Fruit fly (Drosophila melanogaster) whole organism, embryonic: ENCODE results near the gene Hrs.

Experiments used
- ATbp ChIP-seq: fragments of 200-800 bp; sonication (Bioruptor generic); optimal IDR thresholded peaks from 2 replicates; lab custom pipeline; 2017; ENCODE audit warnings: missing biosample characterization, mild to moderate bottlenecking, missing genetic modification characterization, missing genetic modification reagents
- Aef1 ChIP-seq: fragments of 200-800 bp; sonication (Bioruptor generic); IDR thresholded peaks from 3 replicates; pipeline ENCODE4 v1.3.6; 2022; ENCODE audit warnings: missing biosample characterization, missing genetic modification characterization
- BEAF-32 ChIP-seq: fragments of 200-800 bp; sonication (Bioruptor generic); optimal IDR thresholded peaks from 3 replicates; lab custom pipeline; 2017; ENCODE audit warnings: missing biosample characterization, missing genetic modification characterization, mild to moderate bottlenecking, moderate library complexity, missing genetic modification reagents
- Bgb ChIP-seq: fragments of 200-800 bp; sonication (Bioruptor generic); IDR thresholded peaks from 2 replicates; pipeline ENCODE4 v1.3.6; 2022; ENCODE audit warnings: missing biosample characterization, missing genetic modification characterization; ENCODE audit not compliant: partially characterized antibody
- CG10654 ChIP-seq: fragments of 200-800 bp; sonication (Bioruptor generic); optimal IDR thresholded peaks from 2 replicates; lab custom pipeline; 2016; ENCODE audit warnings: missing biosample characterization, missing genetic modification characterization
- CG11504 ChIP-seq: fragments of 200-800 bp; sonication (Bioruptor generic); optimal IDR thresholded peaks from 3 replicates; lab custom pipeline; 2019; ENCODE audit warnings: missing biosample characterization, mild to moderate bottlenecking, missing genetic modification characterization, moderate library complexity
- CG17568 ChIP-seq: fragments of 200-800 bp; sonication (Bioruptor generic); optimal IDR thresholded peaks from 2 replicates; lab custom pipeline; 2018; ENCODE audit warnings: missing biosample characterization, mild to moderate bottlenecking, missing genetic modification characterization, moderate library complexity
- CG17612 ChIP-seq: fragments of 200-800 bp; sonication (Bioruptor generic); IDR thresholded peaks from 2 replicates; pipeline ENCODE4 v1.3.6; 2022; ENCODE audit warnings: missing biosample characterization, missing genetic modification characterization
- CG17802 ChIP-seq: fragments of 200-800 bp; sonication (Bioruptor generic); optimal IDR thresholded peaks from 2 replicates; lab custom pipeline; 2018; ENCODE audit warnings: missing biosample characterization, mild to moderate bottlenecking, missing genetic modification characterization, moderate library complexity
- CG18619 ChIP-seq: fragments of 200-800 bp; sonication (Bioruptor generic); optimal IDR thresholded peaks from 3 replicates; lab custom pipeline; 2017; ENCODE audit warnings: missing biosample characterization, mild to moderate bottlenecking, missing genetic modification characterization
- CG18764 ChIP-seq: fragments of 200-800 bp; sonication (Bioruptor generic); optimal IDR thresholded peaks from 3 replicates; lab custom pipeline; 2016; ENCODE audit warnings: missing biosample characterization, missing genetic modification characterization
- CG2129 ChIP-seq: fragments of 200-800 bp; sonication (Bioruptor generic); IDR thresholded peaks from 2 replicates; pipeline ENCODE4 v1.3.6; 2022; ENCODE audit warnings: missing biosample characterization, missing genetic modification characterization; ENCODE audit not compliant: partially characterized antibody
- CG32772 ChIP-seq: fragments of 200-800 bp; sonication (Bioruptor generic); IDR thresholded peaks from 2 replicates; pipeline ENCODE4 v1.3.6; 2022; ENCODE audit warnings: missing biosample characterization, missing genetic modification characterization
- CG3281 ChIP-seq: fragments of 200-800 bp; sonication (Bioruptor generic); optimal IDR thresholded peaks from 3 replicates; lab custom pipeline; 2017; ENCODE audit warnings: missing biosample characterization, mild to moderate bottlenecking, missing genetic modification characterization
- CG4404 ChIP-seq: fragments of 200-800 bp; sonication (Bioruptor generic); IDR thresholded peaks from 2 replicates; pipeline ENCODE4 v1.3.6; 2022; ENCODE audit warnings: missing biosample characterization, missing genetic modification characterization
- CG7271 ChIP-seq: fragments of 200-800 bp; sonication (Bioruptor generic); optimal IDR thresholded peaks from 2 replicates; lab custom pipeline; 2018; ENCODE audit warnings: missing biosample characterization, mild to moderate bottlenecking, missing genetic modification characterization, moderate library complexity
- CG8944 ChIP-seq: fragments of 200-800 bp; sonication (Bioruptor generic); optimal IDR thresholded peaks from 3 replicates; lab custom pipeline; 2016; ENCODE audit warnings: missing biosample characterization, missing genetic modification characterization
- CTCF ChIP-seq: fragments of 200-800 bp; sonication (Bioruptor generic); optimal IDR thresholded peaks from 2 replicates; lab custom pipeline; 2017; ENCODE audit warnings: missing biosample characterization, mild to moderate bottlenecking, missing genetic modification characterization, moderate library complexity
- D19A ChIP-seq: fragments of 200-800 bp; optimal IDR thresholded peaks from 3 replicates; lab custom pipeline; 2019; ENCODE audit warnings: missing biosample characterization, mild to moderate bottlenecking, missing genetic modification characterization, moderate library complexity
- Eip74EF ChIP-seq, 2 experiments: fragments of 200-800 bp in 1 of 2; fragments of >200 bp in 1 of 2; sonication (Bioruptor generic) in 1 of 2; optimal IDR thresholded peaks; 2 replicates each; lab custom pipeline; 2017 to 2019; ENCODE audit warnings: missing biosample characterization in 2 of 2, missing genetic modification characterization in 2 of 2, mild to moderate bottlenecking in 1 of 2, moderate library complexity in 1 of 2
- GATAe ChIP-seq: fragments of 200-800 bp; sonication (Bioruptor generic); conservative IDR thresholded peaks from 2 replicates; pipeline ENCODE4 v1.3.6; 2022; ENCODE audit warnings: missing biosample characterization, missing genetic modification characterization
- Gsc ChIP-seq: fragments of 200-800 bp; sonication (Bioruptor generic); IDR thresholded peaks from 2 replicates; pipeline ENCODE4 v1.3.6; 2022; ENCODE audit warnings: missing biosample characterization, missing genetic modification characterization
- H2.0 ChIP-seq: fragments of 200-800 bp; sonication (Bioruptor generic); IDR thresholded peaks from 2 replicates; pipeline ENCODE4 v1.3.6; 2022; ENCODE audit warnings: missing biosample characterization, missing genetic modification characterization
- Hey ChIP-seq: fragments of 200-800 bp; sonication (Bioruptor generic); optimal IDR thresholded peaks from 3 replicates; lab custom pipeline; 2018; ENCODE audit warnings: missing biosample characterization, mild to moderate bottlenecking, missing genetic modification characterization
- Kr ChIP-seq: fragments of 200-800 bp; sonication (Bioruptor generic); optimal IDR thresholded peaks from 2 replicates; lab custom pipeline; 2017; ENCODE audit warnings: missing biosample characterization, mild to moderate bottlenecking, missing genetic modification characterization
- Mad ChIP-seq: fragments of 200-800 bp; sonication (Bioruptor generic); optimal IDR thresholded peaks from 2 replicates; lab custom pipeline; 2016; ENCODE audit warnings: missing biosample characterization, missing genetic modification characterization
- NFAT ChIP-seq: fragments of 200-800 bp; sonication (Bioruptor generic); IDR thresholded peaks from 2 replicates; pipeline ENCODE4 v1.3.6; 2022; ENCODE audit warnings: missing biosample characterization, missing genetic modification characterization
- NK7.1 ChIP-seq: fragments of 200-800 bp; sonication (Bioruptor generic); optimal IDR thresholded peaks from 3 replicates; lab custom pipeline; 2016; ENCODE audit warnings: missing biosample characterization, missing genetic modification characterization
- NfI ChIP-seq: fragments of 200-800 bp; sonication (Bioruptor generic); optimal IDR thresholded peaks from 3 replicates; lab custom pipeline; 2018; ENCODE audit warnings: missing biosample characterization, mild to moderate bottlenecking, missing genetic modification characterization, moderate library complexity
- Poxn ChIP-seq: fragments of 200-800 bp; sonication (Bioruptor generic); IDR thresholded peaks from 2 replicates; pipeline ENCODE4 v1.3.6; 2022; ENCODE audit warnings: missing biosample characterization, missing genetic modification characterization
- Spps ChIP-seq: fragments of 200-800 bp; sonication (Bioruptor generic); optimal IDR thresholded peaks from 2 replicates; lab custom pipeline; 2018; ENCODE audit warnings: missing biosample characterization, mild to moderate bottlenecking, missing genetic modification characterization
- Stat92E ChIP-seq, 3 experiments: fragments of >200 bp in 2 of 3; fragments of 200-800 bp in 1 of 3; sonication (Bioruptor generic) in 1 of 3; optimal IDR thresholded peaks; 2 replicates each; lab custom pipeline; 2017 to 2019; ENCODE audit warnings: missing biosample characterization in 3 of 3, missing genetic modification characterization in 3 of 3, mild to moderate bottlenecking in 1 of 3, moderate library complexity in 1 of 3
- Usf ChIP-seq: fragments of 200-800 bp; sonication (Bioruptor generic); optimal IDR thresholded peaks from 2 replicates; lab custom pipeline; 2017; ENCODE audit warnings: missing genotype, missing biosample characterization, missing genetic modification characterization
- ab ChIP-seq: fragments of 200-800 bp; sonication (Bioruptor generic); optimal IDR thresholded peaks from 2 replicates; lab custom pipeline; 2016; ENCODE audit warnings: missing biosample characterization, missing genetic modification characterization
- bab2 ChIP-seq: fragments of 200-800 bp; sonication (Bioruptor generic); optimal IDR thresholded peaks from 2 replicates; lab custom pipeline; 2016; ENCODE audit warnings: missing biosample characterization, missing genetic modification characterization
- br ChIP-seq: fragments of >200 bp; optimal IDR thresholded peaks from 2 replicates; lab custom pipeline; 2017
- dpn ChIP-seq, 2 experiments: fragments of 200-800 bp; sonication (Bioruptor generic); optimal IDR thresholded peaks; 3 replicates each; lab custom pipeline; 2016; ENCODE audit warnings: missing biosample characterization in 2 of 2, missing genetic modification characterization in 2 of 2
- ftz-f1 ChIP-seq: fragments of 200-800 bp; sonication (Bioruptor generic); optimal IDR thresholded peaks from 2 replicates; lab custom pipeline; 2016; ENCODE audit warnings: missing biosample characterization, missing genetic modification characterization
- gcm ChIP-seq: fragments of 200-800 bp; sonication (Bioruptor generic); optimal IDR thresholded peaks from 2 replicates; lab custom pipeline; 2019; ENCODE audit warnings: missing biosample characterization, mild to moderate bottlenecking, missing genetic modification characterization, moderate library complexity
- gfzf ChIP-seq: fragments of 200-800 bp; sonication (Bioruptor generic); optimal IDR thresholded peaks from 2 replicates; lab custom pipeline; 2016; ENCODE audit warnings: missing biosample characterization, mild to moderate bottlenecking, missing genetic modification characterization, moderate library complexity
- gro ChIP-seq: fragments of 200-800 bp; sonication (Bioruptor generic); optimal IDR thresholded peaks from 2 replicates; lab custom pipeline; 2016; ENCODE audit warnings: missing biosample characterization, missing genetic modification characterization
- ham ChIP-seq: fragments of 200-800 bp; sonication (Bioruptor generic); IDR thresholded peaks from 2 replicates; pipeline ENCODE4 v1.3.6; 2022; ENCODE audit warnings: missing biosample characterization, missing genetic modification characterization
- lmd ChIP-seq: fragments of 200-800 bp; sonication (Bioruptor generic); IDR thresholded peaks from 2 replicates; pipeline ENCODE4 v1.3.6; 2022; ENCODE audit warnings: missing biosample characterization, missing genetic modification characterization
- nerfin-1 ChIP-seq: fragments of 200-800 bp; sonication (Bioruptor generic); optimal IDR thresholded peaks from 3 replicates; lab custom pipeline; 2019; ENCODE audit warnings: missing biosample characterization, mild to moderate bottlenecking, missing genetic modification characterization, moderate library complexity
- pfk ChIP-seq: fragments of 200-800 bp; sonication (Bioruptor generic); optimal IDR thresholded peaks from 2 replicates; lab custom pipeline; 2018; ENCODE audit warnings: missing biosample characterization, mild to moderate bottlenecking, missing genetic modification characterization, moderate library complexity
- pita ChIP-seq: fragments of 200-800 bp; sonication (Bioruptor generic); optimal IDR thresholded peaks from 2 replicates; lab custom pipeline; 2017; ENCODE audit warnings: missing biosample characterization, mild to moderate bottlenecking, missing genetic modification characterization
- salm ChIP-seq: fragments of 200-800 bp; sonication (Bioruptor generic); optimal IDR thresholded peaks from 2 replicates; lab custom pipeline; 2018; ENCODE audit warnings: missing biosample characterization, mild to moderate bottlenecking, missing genetic modification characterization
- sens-2 ChIP-seq: fragments of 200-800 bp; sonication (Bioruptor generic); IDR thresholded peaks from 2 replicates; pipeline ENCODE4 v1.3.6; 2022; ENCODE audit warnings: missing biosample characterization, missing genetic modification characterization
- slp2 ChIP-seq: fragments of 200-800 bp; sonication (Bioruptor generic); optimal IDR thresholded peaks from 2 replicates; lab custom pipeline; 2016; ENCODE audit warnings: missing biosample characterization, missing genetic modification characterization
- sr ChIP-seq: fragments of 200-800 bp; sonication (Bioruptor generic); IDR thresholded peaks from 3 replicates; pipeline ENCODE4 v1.3.6; 2022; ENCODE audit warnings: missing biosample characterization, missing genetic modification characterization
- tll ChIP-seq, 2 experiments: fragments of 200-800 bp in 1 of 2; fragments of >200 bp in 1 of 2; sonication (Bioruptor generic) in 1 of 2; optimal IDR thresholded peaks; 2 replicates each; lab custom pipeline; 2017 to 2019; ENCODE audit warnings: missing biosample characterization in 2 of 2, missing genetic modification characterization in 2 of 2, mild to moderate bottlenecking in 1 of 2, moderate library complexity in 1 of 2
- tx ChIP-seq: fragments of 200-800 bp; sonication (Bioruptor generic); optimal IDR thresholded peaks from 2 replicates; lab custom pipeline; 2016; ENCODE audit warnings: missing biosample characterization, missing genetic modification characterization

Gene Hrs

dm6 chr2L:2767627-2768026 is 27.8 kb downstream of the Hrs start, which contains the start of the genes Taf10b and Taf10 (continued):
- TF ChIP-seq CG11504 (tag; lab: Kevin White, UChicago) (no peak), CG17802 (tag; lab: Kevin White, UChicago) (no peak), ATbp (GFP tag; lab: Kevin White, UChicago) (no peak), Aef1 (GFP tag; lab: Robert Waterston, UW) (no peak), gfzf (GFP tag; lab: Kevin White, UChicago) (peak; percentile 19), CG17612 (GFP tag; lab: Robert Waterston, UW) (no peak), CG8944 (GFP tag; lab: Kevin White, UChicago) (no peak), Bgb (peak; percentile 82), NK7.1 (GFP tag; lab: Kevin White, UChicago) (no peak), gro (GFP tag; lab: Kevin White, UChicago) (no peak), CG18619 (GFP tag; lab: Kevin White, UChicago) (no peak), bab2 (GFP tag; lab: Kevin White, UChicago) (no peak), H2.0 (GFP tag; lab: Robert Waterston, UW) (no peak), Poxn (GFP tag; lab: Robert Waterston, UW) (no peak), CG18764 (GFP tag; lab: Kevin White, UChicago) (no peak), CTCF (GFP tag; lab: Kevin White, UChicago) (no peak), Hey (tag; lab: Kevin White, UChicago) (no peak), CG32772 (GFP tag; lab: Robert Waterston, UW) (no peak), CG17568 (no peak), pita (GFP tag; lab: Kevin White, UChicago) (no peak), br (lab: Kevin White, UChicago) (no peak), CG7271 (no peak), slp2 (GFP tag; lab: Kevin White, UChicago) (no peak), Gsc (no peak), Usf (GFP tag; lab: Kevin White, UChicago) (no peak), pfk (GFP tag; lab: Kevin White, UChicago) (no peak), nerfin-1 (tag; lab: Kevin White, UChicago) (no peak), lmd (GFP tag; lab: Robert Waterston, UW) (no peak), Spps (no peak), sens-2 (GFP tag; lab: Robert Waterston, UW) (no peak), CG4404 (GFP tag; lab: Robert Waterston, UW) (no peak), Eip74EF (GFP tag; optimal IDR thresholded peaks at IDR 0.05; lab: Kevin White, UChicago) (peak in 1 of 2 experiments; percentile 5), salm (tag; lab: Kevin White, UChicago) (no peak), ftz-f1 (GFP tag; lab: Kevin White, UChicago) (no peak), Mad (no peak), NfI (GFP tag; lab: Kevin White, UChicago) (no peak), gcm (GFP tag; lab: Kevin White, UChicago) (no peak), D19A (tag; lab: Kevin White, UChicago) (peak; percentile 47), NFAT (GFP tag; lab: Robert Waterston, UW) (no peak), ham (GFP tag; lab: Robert Waterston, UW) (no peak), tll (GFP tag; optimal IDR thresholded peaks at IDR 0.05; lab: Kevin White, UChicago) (no peak), Kr (GFP tag; lab: Kevin White, UChicago) (no peak), ab (GFP tag; lab: Kevin White, UChicago) (no peak), CG10654 (GFP tag; lab: Kevin White, UChicago) (no peak), CG3281 (GFP tag; lab: Kevin White, UChicago) (no peak), sr (GFP tag; lab: Robert Waterston, UW) (no peak), CG2129 (GFP tag; lab: Robert Waterston, UW) (peak; percentile 50), dpn (GFP tag; optimal IDR thresholded peaks at IDR 0.05; lab: Kevin White, UChicago) (no peak), tx (GFP tag; lab: Kevin White, UChicago) (no peak), Stat92E (GFP tag; optimal IDR thresholded peaks at IDR 0.05; lab: Kevin White, UChicago) (no peak), BEAF-32 (GFP tag; lab: Kevin White, UChicago) (peak; percentile 75), GATAe (GFP tag; lab: Robert Waterston, UW) (no peak; the same call in 1 of the 2 replicates)
